Worm (Caenorhabditis elegans) whole organism, late embryonic: Measurements from ENCODE around the gene marc-5.

ENCODE experiments used
- ama-1 ChIP-seq: fragments of 150-350 bp; optimal IDR thresholded peaks from 2 replicates; lab custom pipeline; 2014
- ceh-48 ChIP-seq: sonication (generic microtip); optimal IDR thresholded peaks from 2 replicates; lab custom pipeline; 2016; ENCODE audit warnings: missing genetic modification characterization, inconsistent platforms, missing compliant biosample characterization
- ceh-9 ChIP-seq: sonication (generic microtip); optimal IDR thresholded peaks from 2 replicates; lab custom pipeline; 2016; ENCODE audit warnings: mild to moderate bottlenecking, missing genetic modification characterization, inconsistent platforms, missing compliant biosample characterization
- fkh-10 ChIP-seq: fragments of 150-350 bp; optimal IDR thresholded peaks from 2 replicates; lab custom pipeline; 2014; ENCODE audit warnings: missing biosample characterization, missing genetic modification reagents, missing genetic modification characterization
- pha-2 ChIP-seq: sonication (generic microtip); optimal IDR thresholded peaks from 2 replicates; lab custom pipeline; 2017; ENCODE audit warnings: mild to moderate bottlenecking, missing genetic modification characterization, missing compliant biosample characterization
- ref-2 ChIP-seq: sonication (generic microtip); optimal IDR thresholded peaks from 2 replicates; lab custom pipeline; 2016; ENCODE audit warnings: missing genetic modification characterization, missing compliant biosample characterization
- sox-4 ChIP-seq: sonication (generic microtip); optimal IDR thresholded peaks from 2 replicates; lab custom pipeline; 2017; ENCODE audit warnings: mild to moderate bottlenecking, missing genetic modification characterization, inconsistent platforms, missing compliant biosample characterization

ce11 chrII:12350737-12351275 lies 28.5 kb downstream of the marc-5 start:
- TF ChIP-seq ceh-9 (tag; lab: Kevin White, UChicago) = no peak
- no peak for TF ChIP-seq ama-1 (lab: Kevin White, UChicago)
- no peak for TF ChIP-seq ref-2 (tag; lab: Kevin White, UChicago)
- no peak for TF ChIP-seq pha-2
- TF ChIP-seq fkh-10 (GFP tag; lab: Kevin White, UChicago) = no peak
- TF ChIP-seq sox-4 = no peak
- no peak for TF ChIP-seq ceh-48 (tag; lab: Kevin White, UChicago)
